Worm (Caenorhabditis elegans): ENCODE results near the gene C05B5.17.

DNA sequence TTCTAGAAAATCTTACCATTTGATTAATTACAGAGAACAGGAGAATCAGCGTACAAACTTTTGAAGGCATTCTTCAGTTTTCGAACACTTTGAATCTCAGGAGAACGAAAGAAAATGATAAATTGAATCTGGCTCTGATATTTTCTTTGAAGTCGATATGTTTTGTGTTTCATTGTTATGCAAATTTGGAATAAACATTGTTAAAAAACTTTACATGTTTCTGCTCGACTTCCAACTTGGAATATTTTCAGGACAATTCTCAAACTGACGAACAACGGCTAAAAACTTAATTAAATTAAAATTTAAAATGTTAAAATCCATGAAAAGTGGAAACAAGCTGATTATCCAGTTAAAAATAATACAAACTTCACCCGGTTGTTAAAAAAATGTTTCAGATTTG lies 10.8 kb downstream of the C05B5.17 start, which contains the start of gene C05B5.1:
- TF ChIP-seq him-1 (tag; optimal IDR thresholded peaks at IDR 0.05) (no peak), dao-5 (tag; optimal IDR thresholded peaks at IDR 0.05) (no peak)
